Worm (Caenorhabditis elegans) whole organism, mixed stage, embryonic: ENCODE data around the gene lin-12.

Source experiments
- M03D4.4 ChIP-seq: sonication (generic microtip); optimal IDR thresholded peaks from 2 replicates; lab custom pipeline; 2017; ENCODE audit warnings: mild to moderate bottlenecking, missing genetic modification characterization, missing compliant biosample characterization
- ces-1 ChIP-seq: fragments of 150-350 bp; optimal IDR thresholded peaks from 2 replicates; lab custom pipeline; 2014; ENCODE audit warnings: missing biosample characterization, missing genetic modification reagents, missing genetic modification characterization
- cnd-1 ChIP-seq: fragments of 200-800 bp; sonication (Bioruptor generic); optimal IDR thresholded peaks from 2 replicates; lab custom pipeline; 2018; ENCODE audit warnings: mild to moderate bottlenecking, missing genetic modification characterization, missing compliant biosample characterization
- elt-3 ChIP-seq: fragments of 150-350 bp; optimal IDR thresholded peaks from 2 replicates; lab custom pipeline; 2014; ENCODE audit warnings: missing biosample characterization, missing genetic modification characterization
- lsy-2 ChIP-seq: fragments of 150-350 bp; optimal IDR thresholded peaks from 2 replicates; lab custom pipeline; 2014; ENCODE audit warnings: missing biosample characterization, missing genetic modification characterization
- mep-1 ChIP-seq: fragments of 150-350 bp; optimal IDR thresholded peaks from 2 replicates; lab custom pipeline; 2017; ENCODE audit warnings: missing biosample characterization, missing genetic modification reagents, missing genetic modification characterization, inconsistent platforms
- nhr-12 ChIP-seq: fragments of 150-350 bp; optimal IDR thresholded peaks from 2 replicates; lab custom pipeline; 2014; ENCODE audit warnings: missing biosample characterization, missing genetic modification characterization
- nhr-237 ChIP-seq: fragments of 150-350 bp; optimal IDR thresholded peaks from 2 replicates; lab custom pipeline; 2014; ENCODE audit warnings: missing biosample characterization, missing genetic modification characterization
- nhr-76 ChIP-seq: sonication (generic microtip); optimal IDR thresholded peaks from 2 replicates; lab custom pipeline; 2017; ENCODE audit warnings: missing biosample characterization, missing genetic modification characterization
- snpc-4 ChIP-seq: fragments of 150-350 bp; optimal IDR thresholded peaks from 2 replicates; lab custom pipeline; 2014; ENCODE audit warnings: missing biosample characterization, missing genetic modification characterization
- unc-39 ChIP-seq: fragments of 150-350 bp; optimal IDR thresholded peaks from 2 replicates; lab custom pipeline; 2014; ENCODE audit warnings: missing biosample characterization, missing genetic modification characterization
- unc-62 ChIP-seq: fragments of 150-350 bp; optimal IDR thresholded peaks from 2 replicates; lab custom pipeline; 2014; ENCODE audit warnings: missing biosample characterization, missing genetic modification reagents, missing genetic modification characterization

- TF ChIP-seq unc-62 (GFP tag; lab: Kevin White, UChicago): peak; percentile 11
- no peak for TF ChIP-seq nhr-237 (tag; lab: Kevin White, UChicago)
- TF ChIP-seq nhr-12 (tag; lab: Kevin White, UChicago): no peak
- TF ChIP-seq elt-3 (tag; lab: Kevin White, UChicago): no peak
- peak; percentile 98 for TF ChIP-seq ces-1 (GFP tag; lab: Kevin White, UChicago)
- TF ChIP-seq nhr-76 (tag; lab: Kevin White, UChicago): no peak
- no peak for TF ChIP-seq lsy-2
- no peak for TF ChIP-seq M03D4.4
- no peak for TF ChIP-seq mep-1 (tag; lab: Kevin White, UChicago)
- TF ChIP-seq snpc-4 (tag; lab: Kevin White, UChicago): no peak
- TF ChIP-seq unc-39 (tag; lab: Kevin White, UChicago): no peak
- TF ChIP-seq cnd-1 (tag; lab: Kevin White, UChicago): no peak
These were observed 13.1 kb upstream of the lin-12 start for ce11 chrIII:9084329-9084728.
